Worm (Caenorhabditis elegans) whole organism, L4 larva: ENCODE data around the gene lin-13.

ENCODE experiments used
- F26F4.8 ChIP-seq: fragments of 200-800 bp; sonication (Bioruptor generic); conservative IDR thresholded peaks from 2 replicates; pipeline ENCODE4 v1.3.6; 2022; ENCODE audit warnings: missing genetic modification characterization, missing compliant biosample characterization
- F37D6.2 ChIP-seq: sonication (generic microtip); optimal IDR thresholded peaks from 2 replicates; lab custom pipeline; 2016; ENCODE audit warnings: mild to moderate bottlenecking, missing genetic modification characterization, missing compliant biosample characterization
- R02D3.7 ChIP-seq: fragments of 150-350 bp; sonication (generic microtip); optimal IDR thresholded peaks from 3 replicates; lab custom pipeline; 2014; ENCODE audit warnings: missing biosample characterization, missing genetic modification characterization
- T20F7.1 ChIP-seq: fragments of 200-800 bp; sonication (Bioruptor generic); optimal IDR thresholded peaks from 2 replicates; lab custom pipeline; 2018; ENCODE audit warnings: mild to moderate bottlenecking, missing genetic modification characterization, missing compliant biosample characterization
- T26A8.4 ChIP-seq: fragments of 200-800 bp; sonication (Bioruptor generic); IDR thresholded peaks from 2 replicates; pipeline ENCODE4 v1.3.6; 2022; ENCODE audit warnings: missing genetic modification characterization, missing compliant biosample characterization
- ZK546.5 ChIP-seq, 2 experiments: sonication (generic microtip); optimal IDR thresholded peaks; 2 replicates each; lab custom pipeline; 2017; ENCODE audit warnings: missing biosample characterization in 2 of 2, missing genetic modification characterization in 2 of 2
- aly-2 ChIP-seq: sonication (generic microtip); optimal IDR thresholded peaks from 2 replicates; lab custom pipeline; 2018; ENCODE audit warnings: missing biosample characterization, missing genetic modification characterization
- ceh-20 ChIP-seq: fragments of 200-800 bp; sonication (Bioruptor generic); IDR thresholded peaks from 2 replicates; pipeline ENCODE4 v1.3.6; 2022; ENCODE audit warnings: missing genetic modification reagents, missing genetic modification characterization, missing compliant biosample characterization
- ceh-28 ChIP-seq: fragments of 150-350 bp; optimal IDR thresholded peaks from 2 replicates; lab custom pipeline; 2014; ENCODE audit warnings: missing biosample characterization, missing genetic modification reagents, missing genetic modification characterization
- ceh-32 ChIP-seq: sonication (generic microtip); optimal IDR thresholded peaks from 2 replicates; lab custom pipeline; 2016; ENCODE audit warnings: mild to moderate bottlenecking, missing genetic modification characterization, missing compliant biosample characterization; ENCODE audit not compliant: poor library complexity
- ceh-62 ChIP-seq: sonication (generic microtip); optimal IDR thresholded peaks from 2 replicates; lab custom pipeline; 2017; ENCODE audit warnings: missing biosample characterization, missing genetic modification characterization
- ces-1 ChIP-seq: fragments of 150-350 bp; sonication (generic microtip); optimal IDR thresholded peaks from 4 replicates; lab custom pipeline; 2014; ENCODE audit warnings: missing biosample characterization, missing genetic modification reagents, missing genetic modification characterization
- cey-2 ChIP-seq: sonication (generic microtip); optimal IDR thresholded peaks from 3 replicates; lab custom pipeline; 2017; ENCODE audit warnings: missing genetic modification characterization, mild to moderate bottlenecking, missing compliant biosample characterization, antibody characterized with exemption, borderline replicate concordance; ENCODE audit not compliant: insufficient read depth
- ctbp-1 ChIP-seq: fragments of 200-800 bp; sonication (Bioruptor generic); IDR thresholded peaks from 2 replicates; pipeline ENCODE4 v1.3.6; 2022; ENCODE audit warnings: missing genetic modification reagents, missing genetic modification characterization, missing compliant biosample characterization
- daf-19 ChIP-seq: fragments of 200-800 bp; sonication (Bioruptor generic); conservative IDR thresholded peaks from 2 replicates; pipeline ENCODE4 v1.3.6; 2022; ENCODE audit warnings: missing genetic modification characterization, missing compliant biosample characterization
- daf-8 ChIP-seq: fragments of 200-800 bp; sonication (Bioruptor generic); IDR thresholded peaks from 2 replicates; pipeline ENCODE4 v1.3.6; 2022; ENCODE audit warnings: missing genetic modification characterization, missing compliant biosample characterization
- dmd-8 ChIP-seq: fragments of 200-800 bp; sonication (Bioruptor generic); IDR thresholded peaks from 2 replicates; pipeline ENCODE4 v1.3.6; 2022; ENCODE audit warnings: missing genetic modification characterization, missing compliant biosample characterization
- dpl-1 ChIP-seq: fragments of 150-350 bp; optimal IDR thresholded peaks from 2 replicates; lab custom pipeline; 2014; ENCODE audit warnings: missing biosample characterization, missing genetic modification reagents, missing genetic modification characterization
- egl-27 ChIP-seq: sonication (generic microtip); optimal IDR thresholded peaks from 3 replicates; lab custom pipeline; 2017; ENCODE audit warnings: missing biosample characterization, missing genetic modification reagents, missing genetic modification characterization
- fos-1 ChIP-seq: fragments of 150-350 bp; optimal IDR thresholded peaks from 2 replicates; lab custom pipeline; 2014; ENCODE audit warnings: missing biosample characterization, missing genetic modification characterization
- gei-8 ChIP-seq: fragments of 200-800 bp; sonication (Bioruptor generic); optimal IDR thresholded peaks from 2 replicates; lab custom pipeline; 2018; ENCODE audit warnings: mild to moderate bottlenecking, missing genetic modification characterization, missing compliant biosample characterization
- hif-1 ChIP-seq, 2 experiments: sonication (generic microtip); optimal IDR thresholded peaks; 2 replicates each; lab custom pipeline; 2016 to 2017; ENCODE audit warnings: missing compliant biosample characterization in 2 of 2, missing genetic modification characterization in 2 of 2, missing genetic modification reagents in 2 of 2, missing genotype in 2 of 2, mild to moderate bottlenecking in 1 of 2
- hlh-30 ChIP-seq: sonication (generic microtip); optimal IDR thresholded peaks from 2 replicates; lab custom pipeline; 2017; ENCODE audit warnings: antibody characterized with exemption, mild to moderate bottlenecking, missing genetic modification characterization, missing compliant biosample characterization; ENCODE audit not compliant: insufficient read depth
- lim-7 ChIP-seq: fragments of 200-800 bp; sonication (Bioruptor generic); IDR thresholded peaks from 2 replicates; pipeline ENCODE4 v1.3.6; 2022; ENCODE audit warnings: missing genetic modification characterization, missing compliant biosample characterization
- lin-15B ChIP-seq: fragments of 150-350 bp; sonication (generic microtip); optimal IDR thresholded peaks from 3 replicates; lab custom pipeline; 2014; ENCODE audit warnings: missing biosample characterization, missing genetic modification characterization
- lin-29 ChIP-seq: fragments of 200-800 bp; sonication (Bioruptor generic); IDR thresholded peaks from 2 replicates; pipeline ENCODE4 v1.3.6; 2022; ENCODE audit warnings: missing genetic modification reagents, missing genetic modification characterization, missing compliant biosample characterization
- lir-3 ChIP-seq: sonication (generic microtip); optimal IDR thresholded peaks from 2 replicates; lab custom pipeline; 2016; ENCODE audit warnings: mild to moderate bottlenecking, missing genetic modification characterization, missing compliant biosample characterization
- lsy-2 ChIP-seq, 2 experiments: fragments of 150-350 bp in 1 of 2; sonication (generic microtip) in 1 of 2; optimal IDR thresholded peaks; 2 replicates each; lab custom pipeline; 2014 to 2017; ENCODE audit warnings: missing biosample characterization in 2 of 2, missing genetic modification characterization in 2 of 2
- madf-9 ChIP-seq: fragments of 200-800 bp; sonication (Bioruptor generic); conservative IDR thresholded peaks from 2 replicates; pipeline ENCODE4 v1.3.6; 2022; ENCODE audit warnings: missing genetic modification reagents, missing genetic modification characterization, missing compliant biosample characterization
- mdl-1 ChIP-seq, 2 experiments: fragments of 150-350 bp in 1 of 2; sonication (generic microtip) in 1 of 2; optimal IDR thresholded peaks; 2 replicates each; lab custom pipeline; 2014 to 2017; ENCODE audit warnings: missing biosample characterization in 2 of 2, missing genetic modification characterization in 2 of 2
- mdt-29 ChIP-seq: fragments of 200-800 bp; sonication (Bioruptor generic); IDR thresholded peaks from 2 replicates; pipeline ENCODE4 v1.3.6; 2022; ENCODE audit warnings: missing genetic modification reagents, missing genetic modification characterization, missing compliant biosample characterization
- mep-1 ChIP-seq: fragments of 150-350 bp; sonication (generic microtip); optimal IDR thresholded peaks from 3 replicates; lab custom pipeline; 2014; ENCODE audit warnings: missing biosample characterization, missing genetic modification characterization
- nhr-10 ChIP-seq: fragments of 150-350 bp; optimal IDR thresholded peaks from 2 replicates; lab custom pipeline; 2014; ENCODE audit warnings: missing biosample characterization, missing genetic modification characterization
- nhr-28 ChIP-seq: fragments of 150-350 bp; optimal IDR thresholded peaks from 2 replicates; lab custom pipeline; 2014; ENCODE audit warnings: missing biosample characterization, missing genetic modification characterization
- nhr-48 ChIP-seq: sonication (generic microtip); optimal IDR thresholded peaks from 2 replicates; lab custom pipeline; 2016; ENCODE audit warnings: mild to moderate bottlenecking, missing genetic modification characterization, missing compliant biosample characterization
- nhr-76 ChIP-seq: fragments of 150-350 bp; optimal IDR thresholded peaks from 2 replicates; lab custom pipeline; 2014; ENCODE audit warnings: missing biosample characterization, missing genetic modification characterization
- pha-4 ChIP-seq, 2 experiments: fragments of 150-350 bp in 1 of 2; fragments of 200-800 bp in 1 of 2; sonication (Bioruptor generic) in 1 of 2; IDR thresholded peaks in 1 of 2; optimal IDR thresholded peaks in 1 of 2; 2 replicates each; pipeline versions ENCODE4 v1.3.6 to Lab custom; 2014 to 2022; ENCODE audit warnings: missing genetic modification characterization in 2 of 2, missing genetic modification reagents in 2 of 2, missing biosample characterization in 1 of 2, missing compliant biosample characterization in 1 of 2
- pqm-1 ChIP-seq: sonication (generic microtip); optimal IDR thresholded peaks from 2 replicates; lab custom pipeline; 2017; ENCODE audit warnings: missing biosample characterization, missing genetic modification characterization
- rbr-2 ChIP-seq: sonication (generic microtip); optimal IDR thresholded peaks from 2 replicates; lab custom pipeline; 2016; ENCODE audit warnings: missing genotype, missing genetic modification characterization, missing compliant biosample characterization
- saeg-2 ChIP-seq: fragments of 200-800 bp; sonication (Bioruptor generic); IDR thresholded peaks from 2 replicates; pipeline ENCODE4 v1.3.6; 2022; ENCODE audit warnings: missing genetic modification reagents, missing genetic modification characterization, missing compliant biosample characterization
- set-16 ChIP-seq: fragments of 200-800 bp; sonication (Bioruptor generic); IDR thresholded peaks from 2 replicates; pipeline ENCODE4 v1.3.6; 2022; ENCODE audit warnings: missing genetic modification reagents, missing genetic modification characterization, missing compliant biosample characterization
- skn-1 ChIP-seq: fragments of 150-350 bp; optimal IDR thresholded peaks from 2 replicates; lab custom pipeline; 2014; ENCODE audit warnings: missing biosample characterization, missing genetic modification characterization
- snpc-4 ChIP-seq: fragments of 150-350 bp; optimal IDR thresholded peaks from 2 replicates; lab custom pipeline; 2014; ENCODE audit warnings: missing biosample characterization, missing genetic modification characterization
- spr-3 ChIP-seq: fragments of 200-800 bp; sonication (Bioruptor generic); optimal IDR thresholded peaks from 2 replicates; lab custom pipeline; 2018; ENCODE audit warnings: mild to moderate bottlenecking, missing genetic modification characterization, missing compliant biosample characterization
- tag-97 ChIP-seq: fragments of 200-800 bp; sonication (Bioruptor generic); IDR thresholded peaks from 2 replicates; pipeline ENCODE4 v1.3.6; 2022; ENCODE audit warnings: missing genetic modification characterization, missing compliant biosample characterization
- tra-1 ChIP-seq: fragments of 200-800 bp; sonication (Bioruptor generic); IDR thresholded peaks from 2 replicates; pipeline ENCODE4 v1.3.6; 2022; ENCODE audit warnings: missing genetic modification reagents, missing genetic modification characterization, missing compliant biosample characterization
- unc-130 ChIP-seq: sonication (generic microtip); optimal IDR thresholded peaks from 2 replicates; lab custom pipeline; 2016; ENCODE audit warnings: missing genetic modification reagents, missing genetic modification characterization, missing compliant biosample characterization
- unc-39 ChIP-seq: sonication (generic microtip); optimal IDR thresholded peaks from 2 replicates; lab custom pipeline; 2017; ENCODE audit warnings: missing biosample characterization, missing genetic modification characterization
- zag-1 ChIP-seq: fragments of 150-350 bp; optimal IDR thresholded peaks from 2 replicates; lab custom pipeline; 2014; ENCODE audit warnings: missing biosample characterization, missing genetic modification characterization
- zfp-2 ChIP-seq: sonication (generic microtip); optimal IDR thresholded peaks from 2 replicates; lab custom pipeline; 2016; ENCODE audit warnings: mild to moderate bottlenecking, missing genetic modification characterization, missing compliant biosample characterization
- zfp-3 ChIP-seq: fragments of 200-800 bp; sonication (Bioruptor generic); conservative IDR thresholded peaks from 2 replicates; pipeline ENCODE4 v1.3.6; 2022; ENCODE audit warnings: missing genetic modification reagents, missing genetic modification characterization, missing compliant biosample characterization
- ztf-7 ChIP-seq: fragments of 150-350 bp; optimal IDR thresholded peaks from 2 replicates; lab custom pipeline; 2014; ENCODE audit warnings: missing biosample characterization, missing genetic modification characterization

Gene lin-13

DNA sequence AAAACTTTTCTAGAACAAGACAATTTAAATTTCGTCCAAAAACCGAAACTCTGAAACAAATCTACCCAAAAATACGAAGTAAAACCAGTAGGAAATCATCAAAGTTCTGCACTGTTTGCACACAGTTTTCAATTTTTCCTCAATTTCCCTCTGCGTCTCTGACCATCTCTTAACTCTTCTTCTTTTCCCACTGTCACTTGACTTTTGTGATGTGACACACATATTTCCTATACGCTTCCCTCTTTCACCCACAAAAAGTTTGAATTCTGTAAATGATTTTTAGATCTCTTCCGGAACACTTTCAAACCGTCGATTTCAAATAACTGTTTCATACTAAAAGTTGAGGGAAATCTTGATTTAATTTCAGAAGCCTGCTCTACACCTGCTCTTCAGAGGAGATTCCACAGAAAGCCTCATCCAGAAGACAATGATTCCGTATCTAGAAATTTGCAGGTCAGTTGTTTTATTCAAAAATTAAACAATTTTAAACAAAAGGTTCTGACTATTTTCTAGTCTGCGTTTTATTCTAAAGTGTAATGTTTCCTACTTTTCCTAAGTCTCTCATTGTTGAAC is 10.2 kb upstream of the lin-13 start, which contains the start of gene ncl-1 (continued):
- TF ChIP-seq ceh-32 (no peak), ceh-62 (no peak), F26F4.8 (GFP tag; lab: Robert Waterston, UW) (no peak), ctbp-1 (no peak), pqm-1 (tag; lab: Kevin White, UChicago) (no peak), set-16 (no peak), lir-3 (tag; lab: Kevin White, UChicago) (no peak), mep-1 (peak; percentile 47), hlh-30 (tag; lab: Kevin White, UChicago) (peak; percentile 83), lin-29 (GFP tag; lab: Robert Waterston, UW) (no peak), T26A8.4 (GFP tag; lab: Robert Waterston, UW) (no peak), zfp-2 (tag; lab: Kevin White, UChicago) (no peak), lim-7 (no peak), lin-15B (tag; lab: Kevin White, UChicago) (no peak), nhr-10 (tag; lab: Kevin White, UChicago) (no peak), dpl-1 (GFP tag; lab: Kevin White, UChicago) (no peak), unc-39 (no peak), skn-1 (tag; lab: Kevin White, UChicago) (no peak), zfp-3 (GFP tag; lab: Robert Waterston, UW) (no peak), rbr-2 (tag; lab: Kevin White, UChicago) (no peak), tag-97 (GFP tag; lab: Robert Waterston, UW) (no peak), lsy-2 (tag; optimal IDR thresholded peaks at IDR 0.05; lab: Kevin White, UChicago) (peak in 1 of 2 experiments; percentile 22), unc-130 (GFP tag; lab: Kevin White, UChicago) (no peak), daf-19 (no peak), ztf-7 (no peak), T20F7.1 (no peak), saeg-2 (GFP tag; lab: Robert Waterston, UW) (no peak), ceh-28 (tag; lab: Kevin White, UChicago) (no peak), R02D3.7 (no peak), nhr-76 (tag; lab: Kevin White, UChicago) (no peak), hif-1 (tag; optimal IDR thresholded peaks at IDR 0.05; lab: Kevin White, UChicago) (no peak), spr-3 (no peak), ZK546.5 (tag; optimal IDR thresholded peaks at IDR 0.05; lab: Kevin White, UChicago) (no peak), gei-8 (no peak), mdl-1 (tag; optimal IDR thresholded peaks at IDR 0.05; lab: Kevin White, UChicago) (peak in 1 of 2 experiments; percentile 28), tra-1 (GFP tag; lab: Robert Waterston, UW) (no peak), fos-1 (tag; lab: Kevin White, UChicago) (no peak), daf-8 (GFP tag; lab: Robert Waterston, UW) (no peak), mdt-29 (GFP tag; lab: Robert Waterston, UW) (no peak), zag-1 (tag; lab: Kevin White, UChicago) (no peak), pha-4 (GFP tag; IDR thresholded peaks at IDR 0.05; lab: Robert Waterston, UW) (no peak), pha-4 (tag; optimal IDR thresholded peaks at IDR 0.05; lab: Kevin White, UChicago) (peak; percentile 41), aly-2 (tag; lab: Kevin White, UChicago) (no peak), cey-2 (tag; lab: Kevin White, UChicago) (no peak), nhr-48 (no peak), egl-27 (no peak), snpc-4 (tag; lab: Kevin White, UChicago) (no peak), F37D6.2 (no peak), dmd-8 (no peak), ceh-20 (GFP tag; lab: Robert Waterston, UW) (no peak), nhr-28 (peak; percentile 47), madf-9 (GFP tag; lab: Robert Waterston, UW) (no peak), ces-1 (no peak)
